Worm (Caenorhabditis elegans) whole organism, mixed stage, embryonic: ENCODE results near the gene F10E9.12.

Source experiments
- snpc-4 ChIP-seq: fragments of 150-350 bp; optimal IDR thresholded peaks from 2 replicates; lab custom pipeline; 2014; ENCODE audit warnings: missing biosample characterization, missing genetic modification characterization
- ztf-11 ChIP-seq: fragments of 150-350 bp; optimal IDR thresholded peaks from 2 replicates; lab custom pipeline; 2014; ENCODE audit warnings: missing biosample characterization, missing genetic modification characterization

ce11 chrIII:8289181-8289580, 35.2 kb upstream of the F10E9.12 start:
- TF ChIP-seq snpc-4 (tag; lab: Kevin White, UChicago): no peak
- no peak for TF ChIP-seq ztf-11
